Worm (Caenorhabditis elegans) whole organism, midembryonic: ENCODE results near the gene Y55B1BL.2.

Experiments used
- T22C8.4 ChIP-seq: fragments of 200-800 bp; sonication (Bioruptor generic); IDR thresholded peaks from 2 replicates; pipeline ENCODE4 v1.3.6; 2022; ENCODE audit warnings: missing genetic modification characterization, missing compliant biosample characterization
- cog-1 ChIP-seq: sonication (generic microtip); optimal IDR thresholded peaks from 2 replicates; lab custom pipeline; 2016; ENCODE audit warnings: missing genetic modification characterization, missing compliant biosample characterization
- flt-1 ChIP-seq: fragments of 200-800 bp; sonication (Bioruptor generic); IDR thresholded peaks from 2 replicates; pipeline ENCODE4 v1.3.6; 2022; ENCODE audit warnings: missing genetic modification characterization, missing compliant biosample characterization
- klf-2 ChIP-seq: fragments of 200-800 bp; sonication (Bioruptor generic); conservative IDR thresholded peaks from 2 replicates; pipeline ENCODE4 v1.3.6; 2022; ENCODE audit warnings: missing genetic modification reagents, missing genetic modification characterization, missing compliant biosample characterization
- med-1 ChIP-seq: sonication (generic microtip); optimal IDR thresholded peaks from 2 replicates; lab custom pipeline; 2017; ENCODE audit warnings: missing genetic modification characterization, mild to moderate bottlenecking, missing compliant biosample characterization, antibody characterized with exemption, missing genetic modification reagents; ENCODE audit not compliant: insufficient read depth
- ref-1 ChIP-seq: fragments of 200-800 bp; sonication (Bioruptor generic); conservative IDR thresholded peaks from 2 replicates; pipeline ENCODE4 v1.3.6; 2022; ENCODE audit warnings: missing genetic modification reagents, missing genetic modification characterization, missing compliant biosample characterization
- tab-1 ChIP-seq: fragments of 200-800 bp; sonication (Bioruptor generic); IDR thresholded peaks from 2 replicates; pipeline ENCODE4 v1.3.6; 2022; ENCODE audit warnings: missing genetic modification characterization, missing compliant biosample characterization
- ztf-23 ChIP-seq: fragments of 200-800 bp; sonication (Bioruptor generic); IDR thresholded peaks from 2 replicates; pipeline ENCODE4 v1.3.6; 2022; ENCODE audit warnings: missing genetic modification reagents, missing genetic modification characterization, missing compliant biosample characterization
- ztf-29 ChIP-seq: fragments of 200-800 bp; sonication (Bioruptor generic); IDR thresholded peaks from 2 replicates; pipeline ENCODE4 v1.3.6; 2022; ENCODE audit warnings: missing genetic modification reagents, missing genetic modification characterization, missing compliant biosample characterization

The Y55B1BL.2 gene

DNA sequence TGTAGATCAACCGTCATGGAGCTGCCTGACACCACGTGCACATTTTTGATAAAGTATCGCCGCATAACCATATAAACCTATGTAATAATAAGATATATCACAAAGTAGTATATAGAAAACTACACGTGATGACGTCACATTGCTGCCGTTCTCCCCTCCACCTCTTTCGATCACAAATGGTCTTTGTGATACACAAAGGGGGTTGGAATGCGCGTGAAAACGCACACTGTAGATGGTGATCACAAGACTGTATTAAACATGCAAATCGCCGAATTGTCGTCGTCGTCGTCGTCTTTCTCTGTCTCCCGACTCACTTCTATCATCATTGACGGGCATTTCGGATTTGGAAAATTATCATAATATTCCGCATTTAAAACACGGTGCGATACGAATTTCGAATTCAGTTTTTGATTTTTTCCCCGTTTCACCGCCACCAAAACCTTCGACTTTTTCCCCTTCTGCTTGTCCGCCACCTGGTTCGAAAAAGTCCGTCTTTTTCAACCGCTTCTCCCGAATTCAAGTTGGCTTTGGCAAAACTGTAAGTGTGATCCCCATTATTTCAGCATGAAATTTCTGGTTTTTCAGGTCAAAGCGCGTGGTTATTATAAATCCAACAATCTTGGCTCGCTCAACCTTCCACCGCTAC lies at the start of gene Y55B1BL.2, which contains the start of gene Y55B1BL.1:
Y55B1BL.2 (plus strand) TSS at position 596 of the 646 bp plus-strand sequence.
Y55B1BL.1 (plus strand) TSS at position 217 of the 646 bp plus-strand sequence.
- TF ChIP-seq flt-1 (GFP tag; lab: Robert Waterston, UW) (no peak), ref-1 (no peak), cog-1 (tag; lab: Kevin White, UChicago) (no peak), med-1 (GFP tag; lab: Kevin White, UChicago) (no peak), klf-2 (GFP tag; lab: Robert Waterston, UW) (no peak)

DNA sequence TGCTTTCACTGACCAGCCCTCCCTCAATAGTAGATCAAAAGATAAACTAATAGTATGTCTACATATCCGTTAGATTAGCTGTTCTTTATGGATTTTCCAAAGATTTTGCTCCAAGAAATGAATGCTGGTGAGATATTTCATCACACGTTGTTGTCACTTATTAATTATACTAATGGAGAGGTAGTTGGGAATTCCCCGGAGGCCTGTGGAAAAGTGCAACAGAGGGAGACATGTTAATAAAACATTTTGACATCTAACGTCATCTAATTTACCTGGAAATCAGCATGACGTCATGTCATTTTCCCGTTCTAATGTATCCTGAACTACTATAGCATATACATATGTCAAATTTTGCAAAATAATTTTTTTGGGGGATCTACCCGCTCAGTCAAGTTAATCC lies 49.6 kb upstream of the Y55B1BL.2 start:
- TF ChIP-seq cog-1 (tag; lab: Kevin White, UChicago) (no peak), flt-1 (GFP tag; lab: Robert Waterston, UW) (no peak), ztf-29 (GFP tag; lab: Robert Waterston, UW) (no peak), ref-1 (no peak), klf-2 (GFP tag; lab: Robert Waterston, UW) (no peak), med-1 (GFP tag; lab: Kevin White, UChicago) (no peak), T22C8.4 (GFP tag; lab: Robert Waterston, UW) (no peak), ztf-23 (GFP tag; lab: Robert Waterston, UW) (no peak), tab-1 (GFP tag; lab: Robert Waterston, UW) (no peak)

DNA sequence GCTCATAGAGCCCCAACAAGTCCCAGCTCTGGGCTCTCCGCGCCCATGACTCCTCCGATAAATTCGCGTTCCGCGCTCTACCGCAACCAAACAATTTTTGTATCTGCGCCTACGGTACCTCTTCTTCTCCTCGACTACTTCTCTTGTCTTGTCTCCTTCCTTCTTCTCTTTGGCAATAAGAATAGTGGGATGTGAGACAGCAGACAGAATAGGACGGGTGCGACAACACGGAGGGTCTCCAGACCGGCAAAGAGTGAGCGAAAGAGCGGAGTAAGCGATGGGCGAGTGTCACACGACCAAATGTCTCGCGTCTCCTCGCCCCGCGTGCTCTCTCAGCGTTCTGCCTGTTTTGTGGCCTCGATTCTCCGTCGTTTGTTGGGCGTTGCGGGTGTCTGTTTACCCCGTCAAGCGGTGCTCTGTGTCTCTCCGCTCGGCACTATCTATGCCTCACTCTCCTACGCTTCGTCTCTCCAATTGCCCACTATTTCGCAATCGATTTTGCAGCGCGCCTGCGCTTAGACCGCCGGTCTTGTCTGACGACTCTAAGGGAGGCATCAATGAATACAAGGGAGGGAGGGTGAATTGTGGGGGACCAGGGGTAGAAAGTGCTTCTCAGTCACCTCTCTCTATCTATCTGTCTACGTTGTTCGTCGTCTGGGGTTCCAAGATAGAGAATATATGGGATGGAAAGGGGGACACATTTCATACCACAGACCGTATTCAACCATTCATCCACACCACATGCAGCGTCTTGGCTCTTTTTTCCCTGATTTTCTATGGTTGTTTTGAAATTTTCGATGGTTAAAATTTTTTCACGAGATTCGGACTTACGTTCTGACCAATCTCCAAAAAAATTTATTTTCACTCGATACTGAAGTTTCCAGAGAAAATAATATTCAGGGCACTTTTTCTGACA lies 47.8 kb upstream of the Y55B1BL.2 start, which contains the start of gene gei-4:
gei-4 (minus strand) TSS at position 256 of the 916 bp plus-strand sequence.
- TF ChIP-seq flt-1 (GFP tag; lab: Robert Waterston, UW), result no peak
- no peak for TF ChIP-seq klf-2 (GFP tag; lab: Robert Waterston, UW)
- no peak for TF ChIP-seq tab-1 (GFP tag; lab: Robert Waterston, UW)
- TF ChIP-seq med-1 (GFP tag; lab: Kevin White, UChicago), result no peak
- TF ChIP-seq ztf-23 (GFP tag; lab: Robert Waterston, UW), result peak; percentile 56; the same call in 1 of the 2 replicates
- peak; percentile 61 for TF ChIP-seq cog-1 (tag; lab: Kevin White, UChicago)
- TF ChIP-seq ref-1, result no peak
- peak; percentile 92 for TF ChIP-seq T22C8.4 (GFP tag; lab: Robert Waterston, UW)
- no peak for TF ChIP-seq ztf-29 (GFP tag; lab: Robert Waterston, UW)

DNA sequence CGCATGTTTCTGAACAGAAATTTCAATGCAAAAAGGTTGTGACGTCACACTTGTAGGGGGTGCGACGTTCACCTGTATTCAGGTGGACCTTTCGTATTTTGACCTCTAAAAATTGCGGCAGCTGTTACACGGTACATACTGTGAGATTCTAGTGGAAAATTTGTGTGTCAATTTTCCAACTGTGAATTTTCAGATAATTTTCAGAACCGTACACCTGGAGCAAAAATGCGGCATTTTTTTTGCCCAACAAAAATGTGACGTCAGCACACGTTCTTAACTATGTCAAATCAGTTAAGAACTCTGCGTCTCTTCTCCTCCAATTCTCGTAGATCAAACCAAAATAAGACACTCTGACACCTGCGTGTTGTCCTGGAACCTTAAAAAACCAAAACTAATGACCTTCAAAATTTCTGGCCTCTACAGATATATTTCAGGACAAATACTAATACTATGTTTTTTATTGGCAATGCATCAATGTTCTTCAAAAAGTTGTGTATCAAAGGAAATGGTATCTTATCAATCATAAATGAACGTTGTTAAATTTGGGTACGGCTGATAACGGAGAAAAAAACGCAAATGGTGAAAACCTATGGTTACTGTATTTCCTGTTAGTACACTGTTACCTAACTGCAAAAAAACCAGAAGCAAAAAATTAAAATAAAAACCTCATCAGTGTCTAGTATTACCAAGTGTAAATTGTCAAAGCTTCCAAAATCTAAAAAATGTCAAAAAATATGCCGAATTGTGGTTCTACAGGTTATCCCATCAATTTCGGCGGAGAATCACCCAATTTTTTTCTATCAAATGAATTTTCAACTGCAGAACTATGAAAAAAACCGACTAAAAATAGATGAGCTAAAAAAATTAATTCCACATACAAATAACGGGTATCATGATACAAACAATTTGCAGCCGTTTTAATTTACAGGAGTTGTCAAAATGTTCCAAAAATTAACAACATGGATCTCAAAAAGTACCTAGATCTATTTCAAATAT lies 45.4 kb upstream of the Y55B1BL.2 start:
- TF ChIP-seq T22C8.4 (GFP tag; lab: Robert Waterston, UW) (no peak), klf-2 (GFP tag; lab: Robert Waterston, UW) (no peak), tab-1 (GFP tag; lab: Robert Waterston, UW) (no peak)

DNA sequence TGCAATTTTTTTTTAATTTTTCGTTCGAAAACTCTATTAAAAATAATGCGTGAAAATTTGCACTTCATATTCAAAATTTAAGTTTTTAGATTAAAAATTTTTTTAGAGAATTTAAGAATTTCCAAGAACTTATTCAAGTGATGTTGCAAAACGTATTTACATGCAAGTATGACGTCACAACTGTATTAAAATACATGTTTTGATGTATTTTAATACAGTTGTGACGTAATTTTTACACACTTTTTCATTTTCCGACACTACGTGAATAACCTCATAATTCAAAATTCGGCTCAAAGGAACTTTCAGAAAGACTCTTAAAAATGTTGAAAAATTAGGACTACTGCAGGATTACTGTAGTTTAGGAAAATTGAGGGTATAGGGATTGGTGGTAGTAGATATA lies 44.5 kb upstream of the Y55B1BL.2 start:
- TF ChIP-seq ref-1 (no peak), tab-1 (GFP tag; lab: Robert Waterston, UW) (no peak), flt-1 (GFP tag; lab: Robert Waterston, UW) (no peak), T22C8.4 (GFP tag; lab: Robert Waterston, UW) (no peak)

DNA sequence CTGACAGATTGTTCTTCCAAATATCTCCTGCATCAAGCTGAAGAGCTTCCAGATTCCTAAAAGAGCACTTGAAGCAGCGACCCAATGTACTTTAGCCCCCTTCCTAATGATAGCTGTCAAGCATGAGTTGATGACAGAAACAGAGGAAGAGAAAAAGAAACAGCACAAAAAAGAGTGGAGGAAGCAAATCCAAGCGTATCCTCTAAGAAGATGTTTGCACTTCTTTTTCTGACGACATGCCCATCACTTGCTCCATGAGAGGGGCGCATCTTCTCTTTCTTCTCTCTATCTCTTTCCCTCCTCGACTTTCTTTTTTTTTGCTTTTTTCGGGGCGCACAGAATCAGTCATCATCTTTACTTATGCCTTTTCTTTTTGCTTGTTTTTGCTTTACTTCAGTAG lies 42.2 kb upstream of the Y55B1BL.2 start:
- no peak for TF ChIP-seq flt-1 (GFP tag; lab: Robert Waterston, UW)
- no peak for TF ChIP-seq ztf-29 (GFP tag; lab: Robert Waterston, UW)
- TF ChIP-seq ztf-23 (GFP tag; lab: Robert Waterston, UW), result no peak
- no peak for TF ChIP-seq cog-1 (tag; lab: Kevin White, UChicago)
- no peak for TF ChIP-seq klf-2 (GFP tag; lab: Robert Waterston, UW)
- TF ChIP-seq tab-1 (GFP tag; lab: Robert Waterston, UW), result no peak
- TF ChIP-seq T22C8.4 (GFP tag; lab: Robert Waterston, UW), result no peak
- no peak for TF ChIP-seq med-1 (GFP tag; lab: Kevin White, UChicago)
- TF ChIP-seq ref-1, result no peak

DNA sequence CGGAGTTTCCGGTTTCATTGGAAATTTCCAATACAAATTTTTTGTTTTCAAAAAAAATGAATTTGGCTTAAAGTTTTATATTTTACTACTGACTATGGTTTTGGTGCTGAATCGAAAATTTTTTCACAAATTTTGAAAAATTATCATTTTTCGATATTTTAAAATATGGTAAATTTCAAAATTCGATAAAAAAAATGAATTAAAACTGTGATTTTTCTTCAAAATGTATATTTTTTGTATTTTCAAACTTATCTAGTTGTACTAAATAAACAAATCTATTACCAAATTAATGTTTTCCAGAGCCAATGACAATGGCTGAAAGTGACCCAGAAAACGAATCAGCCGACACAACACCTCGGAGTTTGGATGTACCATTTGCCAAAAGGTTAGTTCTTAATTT lies 36.9 kb upstream of the Y55B1BL.2 start, which contains the start of gene pll-1:
pll-1 (plus strand) TSS at position 301 of the 400 bp plus-strand sequence.
- no peak for TF ChIP-seq klf-2 (GFP tag; lab: Robert Waterston, UW)
- no peak for TF ChIP-seq ztf-23 (GFP tag; lab: Robert Waterston, UW)
- no peak for TF ChIP-seq cog-1 (tag; lab: Kevin White, UChicago)
- no peak for TF ChIP-seq tab-1 (GFP tag; lab: Robert Waterston, UW)
- TF ChIP-seq ztf-29 (GFP tag; lab: Robert Waterston, UW), result no peak
- TF ChIP-seq T22C8.4 (GFP tag; lab: Robert Waterston, UW), result no peak
- no peak for TF ChIP-seq ref-1
- no peak for TF ChIP-seq flt-1 (GFP tag; lab: Robert Waterston, UW)
- no peak for TF ChIP-seq med-1 (GFP tag; lab: Kevin White, UChicago)

DNA sequence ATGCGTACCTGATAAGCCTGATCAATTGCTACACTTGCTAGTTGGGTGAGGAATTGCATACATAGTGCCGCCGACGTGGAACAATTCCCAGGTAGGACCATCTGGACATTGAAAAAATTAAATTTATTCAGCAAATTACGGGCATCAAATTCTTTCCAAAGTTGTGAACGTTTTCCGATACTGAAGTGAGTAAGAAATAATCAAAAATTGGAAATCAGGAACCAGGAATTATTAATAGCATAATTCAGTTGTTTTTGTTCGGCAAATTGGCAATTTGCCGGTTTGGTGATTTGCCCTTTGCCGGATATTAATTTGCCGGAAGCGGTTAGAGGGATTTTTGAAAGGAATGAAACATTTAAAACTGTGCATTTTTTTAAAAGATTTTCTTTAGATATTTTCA lies 21.4 kb upstream of the Y55B1BL.2 start, which contains the start of gene gsto-3:
gsto-3 (minus strand) TSS at position 101 of the 400 bp plus-strand sequence.
- TF ChIP-seq tab-1 (GFP tag; lab: Robert Waterston, UW), result no peak
- TF ChIP-seq cog-1 (tag; lab: Kevin White, UChicago), result no peak
- no peak for TF ChIP-seq klf-2 (GFP tag; lab: Robert Waterston, UW)
- no peak for TF ChIP-seq T22C8.4 (GFP tag; lab: Robert Waterston, UW)
- TF ChIP-seq ztf-29 (GFP tag; lab: Robert Waterston, UW), result no peak
- TF ChIP-seq flt-1 (GFP tag; lab: Robert Waterston, UW), result no peak
- TF ChIP-seq med-1 (GFP tag; lab: Kevin White, UChicago), result no peak
- no peak for TF ChIP-seq ztf-23 (GFP tag; lab: Robert Waterston, UW)
- TF ChIP-seq ref-1, result no peak
